Worm (Caenorhabditis elegans) whole organism, L3 larva: ENCODE data around the gene sipa-1.

ENCODE experiments used
- ama-1 ChIP-seq: fragments of 150-350 bp; optimal IDR thresholded peaks from 2 replicates; lab custom pipeline; 2018
- elt-1 ChIP-seq: fragments of 150-350 bp; optimal IDR thresholded peaks from 2 replicates; lab custom pipeline; 2014; ENCODE audit warnings: missing biosample characterization, missing genetic modification characterization
- lsy-12 ChIP-seq: sonication (generic microtip); optimal IDR thresholded peaks from 2 replicates; lab custom pipeline; 2016; ENCODE audit warnings: mild to moderate bottlenecking, missing genetic modification characterization, missing compliant biosample characterization
- mdl-1 ChIP-seq: fragments of 150-350 bp; optimal IDR thresholded peaks from 2 replicates; lab custom pipeline; 2014; ENCODE audit warnings: missing biosample characterization, missing genetic modification characterization
- nhr-25 ChIP-seq: sonication (generic microtip); optimal IDR thresholded peaks from 2 replicates; lab custom pipeline; 2017; ENCODE audit warnings: missing biosample characterization, missing genetic modification characterization
- nhr-76 ChIP-seq: fragments of 150-350 bp; sonication (generic microtip); optimal IDR thresholded peaks from 5 replicates; lab custom pipeline; 2014; ENCODE audit warnings: missing biosample characterization, missing genetic modification characterization
- pha-4 ChIP-seq: fragments of 150-350 bp; optimal IDR thresholded peaks from 2 replicates; lab custom pipeline; 2014; ENCODE audit warnings: missing biosample characterization, missing genetic modification reagents, missing genetic modification characterization
- pqm-1 ChIP-seq: fragments of 150-350 bp; optimal IDR thresholded peaks from 2 replicates; lab custom pipeline; 2017; ENCODE audit warnings: missing biosample characterization, missing genetic modification characterization, inconsistent platforms
- sea-2 ChIP-seq: fragments of 150-350 bp; sonication (generic microtip); optimal IDR thresholded peaks from 4 replicates; lab custom pipeline; 2014; ENCODE audit warnings: missing biosample characterization, missing genetic modification reagents, missing genetic modification characterization
- skn-1 ChIP-seq: fragments of 150-350 bp; optimal IDR thresholded peaks from 2 replicates; lab custom pipeline; 2014; ENCODE audit warnings: missing biosample characterization, missing genetic modification characterization
- snpc-4 ChIP-seq: fragments of 150-350 bp; optimal IDR thresholded peaks from 2 replicates; lab custom pipeline; 2014; ENCODE audit warnings: missing biosample characterization, missing genetic modification characterization
- tbx-2 ChIP-seq: sonication (generic microtip); optimal IDR thresholded peaks from 2 replicates; lab custom pipeline; 2016; ENCODE audit warnings: mild to moderate bottlenecking, missing genetic modification characterization, missing compliant biosample characterization

DNA sequence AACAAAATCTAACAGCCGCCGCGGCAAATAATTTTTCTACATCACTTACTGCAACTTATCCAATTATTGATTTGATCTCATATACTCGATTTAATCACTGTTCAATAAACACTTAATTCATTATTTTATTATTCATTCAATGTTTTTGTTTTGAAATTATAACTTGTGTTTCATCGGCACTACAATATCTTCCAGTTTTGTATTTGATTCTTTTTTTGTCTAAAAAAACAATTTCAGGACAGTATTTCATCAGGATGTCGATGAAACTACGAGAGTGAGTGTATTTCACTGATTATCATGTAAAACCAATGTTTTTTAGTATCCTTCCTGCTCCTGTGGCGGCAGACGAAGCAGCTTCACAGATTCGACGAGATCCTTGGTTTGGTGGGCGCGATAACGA is 8.2 kb upstream of the sipa-1 start, which contains the start of gene skp-1:
- TF ChIP-seq pha-4 (tag; lab: Kevin White, UChicago) (no peak), mdl-1 (tag; lab: Kevin White, UChicago) (no peak), sea-2 (GFP tag; lab: Kevin White, UChicago) (no peak), nhr-76 (tag; lab: Kevin White, UChicago) (no peak), ama-1 (lab: Kevin White, UChicago) (no peak), skn-1 (no peak), pqm-1 (tag; lab: Kevin White, UChicago) (no peak), elt-1 (no peak), nhr-25 (tag; lab: Kevin White, UChicago) (no peak), tbx-2 (tag; lab: Kevin White, UChicago) (no peak), snpc-4 (tag; lab: Kevin White, UChicago) (no peak), lsy-12 (tag; lab: Kevin White, UChicago) (no peak)
